Worm (Caenorhabditis elegans): ENCODE measurements around the gene K09A9.8.
A peak's percentile ranks its signal among the peaks of the same experiment; 100 is the strongest.

- peak; percentile 48 for TF ChIP-seq blmp-1 (tag; optimal IDR thresholded peaks at IDR 0.05; ENCODE audit: insufficient read depth)
- TF ChIP-seq unc-55 (GFP tag; optimal IDR thresholded peaks at IDR 0.05): peak; percentile 39
- no peak for TF ChIP-seq ama-1 (optimal IDR thresholded peaks at IDR 0.05)
- no peak for TF ChIP-seq alr-1 (tag; optimal IDR thresholded peaks at IDR 0.05)
- TF ChIP-seq nhr-77 (tag; optimal IDR thresholded peaks at IDR 0.05): no peak
- TF ChIP-seq nhr-237 (tag; optimal IDR thresholded peaks at IDR 0.05): no peak
- TF ChIP-seq egl-27 (tag; optimal IDR thresholded peaks at IDR 0.05): peak; percentile 54
- no peak for TF ChIP-seq dmd-4 (tag; optimal IDR thresholded peaks at IDR 0.05)
- no peak for TF ChIP-seq R02D3.7 (tag; optimal IDR thresholded peaks at IDR 0.05)
- peak; percentile 61 for TF ChIP-seq lin-13 (GFP tag; optimal IDR thresholded peaks at IDR 0.05)
- no peak for TF ChIP-seq unc-39 (tag; optimal IDR thresholded peaks at IDR 0.05)
- TF ChIP-seq skn-1 (tag; optimal IDR thresholded peaks at IDR 0.05): no peak
Measured at ce11 chrX:15567986-15568940, 28.7 kb downstream of the K09A9.8 start, which contains the start of gene dyn-1.

Data from whole organism, L2 larva.